Worm (Caenorhabditis elegans): ENCODE results near the gene trip-4.

Gene trip-4

ce11 chrII:15025599-15026164 lies 13.5 kb upstream of the trip-4 start, which contains the start of gene cmtr-1:
TSS of gene cmtr-1 (plus strand) at chrII:15026114.
- TF ChIP-seq sptf-1 (tag; optimal IDR thresholded peaks at IDR 0.05) (no peak), aha-1 (tag; optimal IDR thresholded peaks at IDR 0.05) (peak; percentile 69), vab-15 (tag; optimal IDR thresholded peaks at IDR 0.05) (peak; percentile 43), nhr-11 (tag; optimal IDR thresholded peaks at IDR 0.05) (peak; percentile 76), unc-30 (tag; optimal IDR thresholded peaks at IDR 0.05) (no peak), hlh-4 (tag; optimal IDR thresholded peaks at IDR 0.05) (peak; percentile 27), fos-1 (tag; optimal IDR thresholded peaks at IDR 0.05) (peak; percentile 94), ama-1 (optimal IDR thresholded peaks at IDR 0.05) (peak; percentile 94), hpl-2 (GFP tag; optimal IDR thresholded peaks at IDR 0.05) (peak; percentile 92), sox-4 (tag; optimal IDR thresholded peaks at IDR 0.05) (peak; percentile 92), snu-23 (GFP tag; optimal IDR thresholded peaks at IDR 0.05) (peak; percentile 99), aly-2 (tag; optimal IDR thresholded peaks at IDR 0.05) (peak; percentile 90), unc-62 (GFP tag; optimal IDR thresholded peaks at IDR 0.05) (no peak), lir-3 (tag; optimal IDR thresholded peaks at IDR 0.05; ENCODE audit: poor library complexity) (no peak), nhr-20 (tag; optimal IDR thresholded peaks at IDR 0.05) (peak; percentile 99), nhr-28 (tag; optimal IDR thresholded peaks at IDR 0.05) (no peak), ztf-11 (tag; optimal IDR thresholded peaks at IDR 0.05) (peak; percentile 38 to 97), elt-2 (tag; optimal IDR thresholded peaks at IDR 0.05) (peak; percentile 95), zag-1 (tag; optimal IDR thresholded peaks at IDR 0.05) (no peak), pag-3 (tag; optimal IDR thresholded peaks at IDR 0.05; ENCODE audit: borderline replicate concordance, insufficient read depth) (no peak), tlp-1 (tag; optimal IDR thresholded peaks at IDR 0.05) (no peak), irx-1 (tag; optimal IDR thresholded peaks at IDR 0.05) (peak; percentile 96), nhr-71 (tag; optimal IDR thresholded peaks at IDR 0.05) (peak; percentile 99), ztf-4 (tag; optimal IDR thresholded peaks at IDR 0.05) (peak; percentile 97), lin-13 (GFP tag; optimal IDR thresholded peaks at IDR 0.05) (peak; percentile 96), unc-98 (GFP tag; IDR thresholded peaks at IDR 0.05) (peak; percentile 70), grh-1 (GFP tag; IDR thresholded peaks at IDR 0.05) (peak; percentile 96), unc-130 (tag; optimal IDR thresholded peaks at IDR 0.05) (peak; percentile 93), skn-1 (tag; optimal IDR thresholded peaks at IDR 0.05) (peak; percentile 85), unc-86 (tag; optimal IDR thresholded peaks at IDR 0.05) (peak; percentile 98), fkh-4 (tag; optimal IDR thresholded peaks at IDR 0.05; ENCODE audit: borderline replicate concordance) (peak; percentile 85), mdl-1 (tag; optimal IDR thresholded peaks at IDR 0.05) (peak; percentile 57 to 88), nhr-47 (tag; optimal IDR thresholded peaks at IDR 0.05) (peak; percentile 99), efl-1 (optimal IDR thresholded peaks at IDR 0.05) (peak; percentile 93 to 94), efl-1 (GFP tag; optimal IDR thresholded peaks at IDR 0.05 in 1 of 2) (peak; percentile 87 to 99), nhr-84 (tag; optimal IDR thresholded peaks at IDR 0.05) (peak; percentile 13), dsc-1 (tag; optimal IDR thresholded peaks at IDR 0.05) (peak; percentile 99), F16B12.6 (tag; optimal IDR thresholded peaks at IDR 0.05) (peak; percentile 70), sup-37 (GFP tag; optimal IDR thresholded peaks at IDR 0.05) (peak; percentile 98), Y116A8C.19 (tag; optimal IDR thresholded peaks at IDR 0.05; ENCODE audit: borderline replicate concordance) (peak; percentile 66), zip-4 (GFP tag; optimal IDR thresholded peaks at IDR 0.05) (peak; percentile 91), lin-14 (GFP tag; optimal IDR thresholded peaks at IDR 0.05) (peak; percentile 97), nhr-237 (tag; optimal IDR thresholded peaks at IDR 0.05) (peak; percentile 81), lsy-2 (tag; optimal IDR thresholded peaks at IDR 0.05) (peak; percentile 92 to 96), C04F5.9 (tag; optimal IDR thresholded peaks at IDR 0.05) (peak; percentile 91), egl-13 (tag; optimal IDR thresholded peaks at IDR 0.05) (peak; percentile 97), snpc-4 (tag; optimal IDR thresholded peaks at IDR 0.05) (peak; percentile 100), fkh-10 (GFP tag; optimal IDR thresholded peaks at IDR 0.05) (peak; percentile 71), lin-15B (tag; optimal IDR thresholded peaks at IDR 0.05) (peak; percentile 91), ets-5 (GFP tag; IDR thresholded peaks at IDR 0.05) (no peak), pax-3 (tag; optimal IDR thresholded peaks at IDR 0.05) (peak; percentile 94), nhr-85 (tag) (peak; percentile 99), dpl-1 (GFP tag; optimal IDR thresholded peaks at IDR 0.05) (peak; percentile 85 to 91 (median 89))

All from whole organism, L1 larva.